Worm (Caenorhabditis elegans) whole organism, mixed stage, embryonic: ENCODE measurements around the gene idpa-1.

Source experiments
- ces-1 ChIP-seq: fragments of 150-350 bp; optimal IDR thresholded peaks from 2 replicates; lab custom pipeline; 2014; ENCODE audit warnings: missing biosample characterization, missing genetic modification reagents, missing genetic modification characterization
- snpc-4 ChIP-seq: fragments of 150-350 bp; optimal IDR thresholded peaks from 2 replicates; lab custom pipeline; 2014; ENCODE audit warnings: missing biosample characterization, missing genetic modification characterization

ce11 chrIII:2864669-2865068 is 36.3 kb downstream of the idpa-1 start:
- TF ChIP-seq ces-1 (no peak), snpc-4 (tag; lab: Kevin White, UChicago) (no peak)
